Worm (Caenorhabditis elegans) whole organism, young adult: ENCODE measurements around the gene spe-51.

ENCODE experiments used
- B0019.2 ChIP-seq: fragments of 200-800 bp; sonication (Bioruptor generic); conservative IDR thresholded peaks from 2 replicates; pipeline ENCODE4 v1.3.6; 2022; ENCODE audit warnings: missing genetic modification reagents, missing genetic modification characterization, missing compliant biosample characterization
- B0035.1 ChIP-seq: sonication (generic microtip); optimal IDR thresholded peaks from 2 replicates; lab custom pipeline; 2016; ENCODE audit warnings: missing genetic modification characterization, mild to moderate bottlenecking, missing compliant biosample characterization, missing genotype, missing genetic modification reagents
- F22D6.2 ChIP-seq: sonication (generic microtip); optimal IDR thresholded peaks from 2 replicates; lab custom pipeline; 2016; ENCODE audit warnings: mild to moderate bottlenecking, missing genetic modification characterization, missing compliant biosample characterization
- F33H1.4 ChIP-seq: fragments of 200-800 bp; sonication (Bioruptor generic); IDR thresholded peaks from 2 replicates; pipeline ENCODE4 v1.3.6; 2022; ENCODE audit warnings: missing genetic modification reagents, missing genetic modification characterization, missing compliant biosample characterization
- F39B2.1 ChIP-seq: fragments of 200-800 bp; sonication (Bioruptor generic); IDR thresholded peaks from 2 replicates; pipeline ENCODE4 v1.3.6; 2022; ENCODE audit warnings: missing genetic modification reagents, missing genetic modification characterization, missing compliant biosample characterization
- F52B5.7 ChIP-seq: sonication (generic microtip); optimal IDR thresholded peaks from 2 replicates; lab custom pipeline; 2016; ENCODE audit warnings: mild to moderate bottlenecking, missing genetic modification characterization, missing compliant biosample characterization
- F57A8.1 ChIP-seq: fragments of 200-800 bp; sonication (Bioruptor generic); optimal IDR thresholded peaks from 2 replicates; lab custom pipeline; 2018; ENCODE audit warnings: mild to moderate bottlenecking, missing genetic modification characterization, moderate library complexity, missing compliant biosample characterization
- T07F8.4 ChIP-seq: sonication (generic microtip); optimal IDR thresholded peaks from 2 replicates; lab custom pipeline; 2016; ENCODE audit warnings: mild to moderate bottlenecking, missing genetic modification characterization, moderate library complexity, missing compliant biosample characterization
- Y53G8AR.9 ChIP-seq: fragments of 200-800 bp; sonication (Bioruptor generic); conservative IDR thresholded peaks from 2 replicates; pipeline ENCODE4 v1.3.6; 2022; ENCODE audit warnings: missing genetic modification reagents, missing genetic modification characterization, missing compliant biosample characterization
- Y56A3A.18 ChIP-seq: fragments of 200-800 bp; sonication (Bioruptor generic); IDR thresholded peaks from 2 replicates; pipeline ENCODE4 v1.3.6; 2022; ENCODE audit warnings: missing genetic modification reagents, missing genetic modification characterization, missing compliant biosample characterization
- athp-1 ChIP-seq: sonication (generic microtip); optimal IDR thresholded peaks from 2 replicates; lab custom pipeline; 2017; ENCODE audit warnings: mild to moderate bottlenecking, missing genetic modification characterization, missing compliant biosample characterization
- bed-2 ChIP-seq: fragments of 200-800 bp; sonication (Bioruptor generic); IDR thresholded peaks from 2 replicates; pipeline ENCODE4 v1.3.6; 2022; ENCODE audit warnings: missing genetic modification reagents, missing genetic modification characterization, missing compliant biosample characterization
- ceh-27 ChIP-seq: fragments of 200-800 bp; sonication (Bioruptor generic); optimal IDR thresholded peaks from 2 replicates; lab custom pipeline; 2018; ENCODE audit warnings: mild to moderate bottlenecking, missing genetic modification characterization, moderate library complexity, missing compliant biosample characterization
- dpl-1 ChIP-seq: fragments of 150-350 bp; optimal IDR thresholded peaks from 2 replicates; lab custom pipeline; 2014; ENCODE audit warnings: missing biosample characterization, missing genetic modification reagents, missing genetic modification characterization
- efl-1 ChIP-seq: fragments of 150-350 bp; optimal IDR thresholded peaks from 2 replicates; lab custom pipeline; 2014; ENCODE audit warnings: missing biosample characterization, missing genetic modification reagents, missing genetic modification characterization
- ets-4 ChIP-seq: fragments of 200-800 bp; sonication (Bioruptor generic); optimal IDR thresholded peaks from 2 replicates; lab custom pipeline; 2018; ENCODE audit warnings: mild to moderate bottlenecking, missing genetic modification characterization, missing compliant biosample characterization
- fkh-3 ChIP-seq: sonication (generic microtip); optimal IDR thresholded peaks from 2 replicates; lab custom pipeline; 2016; ENCODE audit warnings: mild to moderate bottlenecking, missing genetic modification characterization, missing compliant biosample characterization
- gei-17 ChIP-seq: fragments of 200-800 bp; sonication (Bioruptor generic); optimal IDR thresholded peaks from 2 replicates; lab custom pipeline; 2018; ENCODE audit warnings: mild to moderate bottlenecking, missing genetic modification characterization, missing compliant biosample characterization
- hrde-1 ChIP-seq: sonication (generic microtip); optimal IDR thresholded peaks from 2 replicates; lab custom pipeline; 2016; ENCODE audit warnings: missing genetic modification characterization, mild to moderate bottlenecking, missing compliant biosample characterization, moderate library complexity, missing genotype, missing genetic modification reagents, borderline replicate concordance
- hsf-1 ChIP-seq: fragments of 200-800 bp; sonication (Bioruptor generic); IDR thresholded peaks from 2 replicates; pipeline ENCODE4 v1.3.6; 2022; ENCODE audit warnings: missing genetic modification reagents, missing genetic modification characterization, missing compliant biosample characterization
- let-607 ChIP-seq, 2 experiments: fragments of 200-800 bp in 1 of 2; sonication (Bioruptor generic) in 1 of 2; sonication (generic microtip) in 1 of 2; optimal IDR thresholded peaks; 2 replicates each; lab custom pipeline; 2016 to 2018; ENCODE audit warnings: mild to moderate bottlenecking in 2 of 2, missing compliant biosample characterization in 2 of 2, missing genetic modification characterization in 2 of 2, moderate library complexity in 2 of 2, missing genotype in 1 of 2
- lin-35 ChIP-seq, 3 experiments: fragments of 150-350 bp in 2 of 3; sonication (generic microtip) in 1 of 3; optimal IDR thresholded peaks; 2 replicates each; lab custom pipeline; 2014 to 2018; ENCODE audit warnings: missing biosample characterization in 3 of 3, missing genetic modification characterization in 3 of 3, missing genetic modification reagents in 3 of 3
- lin-54 ChIP-seq: fragments of 200-800 bp; sonication (Bioruptor generic); optimal IDR thresholded peaks from 2 replicates; lab custom pipeline; 2018; ENCODE audit warnings: mild to moderate bottlenecking, missing genetic modification characterization, missing compliant biosample characterization
- lir-1 ChIP-seq: fragments of 200-800 bp; sonication (Bioruptor generic); conservative IDR thresholded peaks from 2 replicates; pipeline ENCODE4 v1.3.6; 2022; ENCODE audit warnings: missing genetic modification reagents, missing genetic modification characterization, missing compliant biosample characterization
- madf-10 ChIP-seq: sonication (generic microtip); optimal IDR thresholded peaks from 2 replicates; lab custom pipeline; 2016; ENCODE audit warnings: mild to moderate bottlenecking, missing genetic modification characterization, missing compliant biosample characterization
- madf-6 ChIP-seq: fragments of 200-800 bp; sonication (Bioruptor generic); IDR thresholded peaks from 2 replicates; pipeline ENCODE4 v1.3.6; 2022; ENCODE audit warnings: missing genetic modification reagents, missing genetic modification characterization, missing compliant biosample characterization
- mel-28 ChIP-seq: sonication (generic microtip); optimal IDR thresholded peaks from 2 replicates; lab custom pipeline; 2016; ENCODE audit warnings: borderline replicate concordance, mild to moderate bottlenecking, missing genetic modification characterization, missing compliant biosample characterization
- mes-4 ChIP-seq: sonication (generic microtip); optimal IDR thresholded peaks from 2 replicates; lab custom pipeline; 2016; ENCODE audit warnings: missing genotype, missing genetic modification characterization, missing compliant biosample characterization
- mxl-1 ChIP-seq: sonication (generic microtip); optimal IDR thresholded peaks from 2 replicates; lab custom pipeline; 2016; ENCODE audit warnings: missing genetic modification characterization, missing compliant biosample characterization
- nfya-1 ChIP-seq: sonication (generic microtip); optimal IDR thresholded peaks from 2 replicates; lab custom pipeline; 2017; ENCODE audit warnings: antibody characterized with exemption, missing compliant biosample characterization, missing genetic modification characterization, borderline replicate concordance; ENCODE audit not compliant: insufficient read depth
- nfya-2 ChIP-seq: fragments of 200-800 bp; sonication (Bioruptor generic); IDR thresholded peaks from 2 replicates; pipeline ENCODE4 v1.3.6; 2022; ENCODE audit warnings: missing genetic modification reagents, missing genetic modification characterization, missing compliant biosample characterization
- nfyb-1 ChIP-seq: fragments of 200-800 bp; sonication (Bioruptor generic); IDR thresholded peaks from 2 replicates; pipeline ENCODE4 v1.3.6; 2022; ENCODE audit warnings: missing genetic modification reagents, missing genetic modification characterization, missing compliant biosample characterization
- nhr-120 ChIP-seq: fragments of 200-800 bp; sonication (Bioruptor generic); IDR thresholded peaks from 2 replicates; pipeline ENCODE4 v1.3.6; 2022; ENCODE audit warnings: missing genetic modification characterization, missing compliant biosample characterization
- nhr-27 ChIP-seq: fragments of 200-800 bp; sonication (Bioruptor generic); optimal IDR thresholded peaks from 2 replicates; lab custom pipeline; 2018; ENCODE audit warnings: mild to moderate bottlenecking, missing genetic modification characterization, moderate library complexity, missing compliant biosample characterization
- nhr-80 ChIP-seq: sonication (generic microtip); optimal IDR thresholded peaks from 2 replicates; lab custom pipeline; 2016; ENCODE audit warnings: missing genetic modification characterization, missing compliant biosample characterization
- pha-4 ChIP-seq: fragments of 150-350 bp; sonication (generic microtip); optimal IDR thresholded peaks from 2 replicates; lab custom pipeline; 2014; ENCODE audit warnings: missing biosample characterization, missing genetic modification reagents, missing genetic modification characterization
- rcor-1 ChIP-seq: fragments of 200-800 bp; sonication (Bioruptor generic); IDR thresholded peaks from 2 replicates; pipeline ENCODE4 v1.3.6; 2022; ENCODE audit warnings: missing genetic modification reagents, missing genetic modification characterization, missing compliant biosample characterization
- rec-8 ChIP-seq, 2 experiments: sonication (generic microtip); optimal IDR thresholded peaks; 2 replicates each; lab custom pipeline; 2016; ENCODE audit warnings: mild to moderate bottlenecking in 2 of 2, missing genetic modification characterization in 2 of 2, missing genetic modification reagents in 2 of 2, missing genotype in 2 of 2, missing biosample characterization in 1 of 2, missing compliant biosample characterization in 1 of 2, moderate library complexity in 1 of 2
- sdz-38 ChIP-seq: sonication (generic microtip); optimal IDR thresholded peaks from 2 replicates; lab custom pipeline; 2016; ENCODE audit warnings: missing genotype, missing genetic modification characterization, missing compliant biosample characterization
- sea-2 ChIP-seq: fragments of 200-800 bp; sonication (Bioruptor generic); IDR thresholded peaks from 2 replicates; pipeline ENCODE4 v1.3.6; 2022; ENCODE audit warnings: missing genetic modification characterization, missing compliant biosample characterization
- snpc-1.3 ChIP-seq: sonication (generic microtip); optimal IDR thresholded peaks from 2 replicates; lab custom pipeline; 2017; ENCODE audit warnings: missing genetic modification characterization, mild to moderate bottlenecking, missing compliant biosample characterization, antibody characterized with exemption, moderate library complexity, missing genotype, missing genetic modification reagents; ENCODE audit not compliant: insufficient read depth
- snpc-3.4 ChIP-seq: sonication (generic microtip); optimal IDR thresholded peaks from 2 replicates; lab custom pipeline; 2017; ENCODE audit warnings: missing genetic modification characterization, mild to moderate bottlenecking, missing compliant biosample characterization, antibody characterized with exemption, moderate library complexity, missing genotype, missing genetic modification reagents
- somi-1 ChIP-seq: fragments of 200-800 bp; sonication (Bioruptor generic); optimal IDR thresholded peaks from 2 replicates; lab custom pipeline; 2018; ENCODE audit warnings: mild to moderate bottlenecking, missing genetic modification characterization, missing compliant biosample characterization
- tbx-9 ChIP-seq: sonication (generic microtip); optimal IDR thresholded peaks from 2 replicates; lab custom pipeline; 2016; ENCODE audit warnings: borderline replicate concordance, missing genetic modification characterization, inconsistent platforms, missing compliant biosample characterization
- unc-62 ChIP-seq: fragments of 150-350 bp; optimal IDR thresholded peaks from 2 replicates; lab custom pipeline; 2014; ENCODE audit warnings: missing biosample characterization, missing genetic modification reagents, missing genetic modification characterization
- zim-3 ChIP-seq: sonication (generic microtip); optimal IDR thresholded peaks from 2 replicates; lab custom pipeline; 2017; ENCODE audit warnings: mild to moderate bottlenecking, missing genetic modification characterization, moderate library complexity, missing compliant biosample characterization
- ztf-26 ChIP-seq: sonication (generic microtip); optimal IDR thresholded peaks from 2 replicates; lab custom pipeline; 2017; ENCODE audit warnings: missing genetic modification characterization, missing compliant biosample characterization
- ztf-28 ChIP-seq: fragments of 200-800 bp; sonication (Bioruptor generic); IDR thresholded peaks from 2 replicates; pipeline ENCODE4 v1.3.6; 2022; ENCODE audit warnings: missing genetic modification reagents, missing genetic modification characterization, missing compliant biosample characterization

The spe-51 gene

DNA sequence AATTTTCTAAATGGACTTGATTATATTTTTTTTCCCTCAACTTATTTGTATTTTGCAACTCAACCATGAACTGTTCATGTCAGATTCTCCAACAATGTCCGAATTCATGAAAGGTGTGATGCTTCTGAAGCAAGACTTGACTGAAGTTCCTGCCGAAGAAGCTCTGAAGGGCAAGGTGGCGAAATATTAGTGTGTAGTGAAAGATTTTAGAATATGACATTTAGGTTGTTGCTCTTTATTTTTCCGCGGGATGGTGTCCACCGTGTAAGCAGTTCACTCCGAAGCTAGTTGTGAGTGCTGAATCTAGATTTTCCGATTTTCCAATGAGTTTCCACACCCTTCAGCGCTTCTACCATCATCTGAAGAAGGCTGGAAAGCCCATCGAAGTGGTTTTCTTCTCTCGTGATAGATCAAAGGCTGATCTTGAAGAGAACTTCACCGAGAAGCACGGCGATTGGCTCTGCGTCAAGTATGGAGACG is 40.2 kb upstream of the spe-51 start, which contains the start of gene F29B9.5:
Gene F29B9.5, plus strand, starts transcription at position 51 of the 480 bp plus-strand sequence.
- no peak for TF ChIP-seq rec-8 (tag; optimal IDR thresholded peaks at IDR 0.05; lab: Kevin White, UChicago)
- no peak for TF ChIP-seq ets-4 (GFP tag; lab: Kevin White, UChicago)
- no peak for TF ChIP-seq B0019.2
- no peak for TF ChIP-seq lir-1 (GFP tag; lab: Robert Waterston, UW)
- TF ChIP-seq fkh-3, result peak; percentile 47
- TF ChIP-seq lin-35 (GFP tag; optimal IDR thresholded peaks at IDR 0.05; lab: Kevin White, UChicago), result no peak
- TF ChIP-seq snpc-1.3, result no peak
- TF ChIP-seq nfyb-1, result 0 out of 2 replicates have a peak, but pooled peaks have one; percentile 54
- TF ChIP-seq nhr-27 (tag; lab: Kevin White, UChicago), result no peak
- no peak for TF ChIP-seq mxl-1
- no peak for TF ChIP-seq B0035.1 (tag; lab: Kevin White, UChicago)
- TF ChIP-seq ztf-28 (GFP tag; lab: Robert Waterston, UW), result no peak
- TF ChIP-seq hsf-1 (GFP tag; lab: Robert Waterston, UW), result peak; percentile 77
- no peak for TF ChIP-seq madf-10 (tag; lab: Kevin White, UChicago)
- no peak for TF ChIP-seq efl-1 (GFP tag; lab: Kevin White, UChicago)
- TF ChIP-seq nhr-80 (tag; lab: Kevin White, UChicago), result no peak
- TF ChIP-seq ceh-27 (GFP tag; lab: Kevin White, UChicago), result no peak
- TF ChIP-seq gei-17 (GFP tag; lab: Kevin White, UChicago), result no peak
- no peak for TF ChIP-seq bed-2 (GFP tag; lab: Robert Waterston, UW)
- no peak for TF ChIP-seq let-607 (tag; optimal IDR thresholded peaks at IDR 0.05; lab: Kevin White, UChicago)
- TF ChIP-seq hrde-1 (tag; lab: Kevin White, UChicago), result no peak
- peak; percentile 42 for TF ChIP-seq F52B5.7 (tag; lab: Kevin White, UChicago)
- peak; percentile 36; the same call in 1 of the 2 replicates for TF ChIP-seq Y56A3A.18 (GFP tag; lab: Robert Waterston, UW)
- peak; percentile 26 for TF ChIP-seq F33H1.4
- no peak for TF ChIP-seq F22D6.2 (tag; lab: Kevin White, UChicago)
- TF ChIP-seq nfya-1, result no peak
- TF ChIP-seq ztf-26 (tag; lab: Kevin White, UChicago), result no peak
- TF ChIP-seq T07F8.4, result peak; percentile 18
- TF ChIP-seq snpc-3.4 (tag; lab: Kevin White, UChicago), result peak; percentile 41
- TF ChIP-seq nfya-2 (GFP tag; lab: Robert Waterston, UW), result 0 out of 2 replicates have a peak, but pooled peaks have one; percentile 22
- TF ChIP-seq tbx-9 (tag; lab: Kevin White, UChicago), result no peak
- no peak for TF ChIP-seq mes-4 (tag; lab: Kevin White, UChicago)
- no peak for TF ChIP-seq mel-28 (tag; lab: Kevin White, UChicago)
- TF ChIP-seq pha-4 (tag; lab: Kevin White, UChicago), result no peak
- no peak for TF ChIP-seq F57A8.1 (GFP tag; lab: Kevin White, UChicago)
- no peak for TF ChIP-seq unc-62 (GFP tag; lab: Kevin White, UChicago)
- no peak for TF ChIP-seq sdz-38 (tag; lab: Kevin White, UChicago)
- TF ChIP-seq Y53G8AR.9, result peak; percentile 80
- no peak for TF ChIP-seq athp-1 (tag; lab: Kevin White, UChicago)
- peak; percentile 9; the same call in 1 of the 2 replicates for TF ChIP-seq F39B2.1
- TF ChIP-seq somi-1 (GFP tag; lab: Kevin White, UChicago), result no peak
- no peak for TF ChIP-seq dpl-1 (GFP tag; lab: Kevin White, UChicago)
- peak; percentile 13 for TF ChIP-seq zim-3
- no peak for TF ChIP-seq nhr-120 (GFP tag; lab: Robert Waterston, UW)
- no peak for TF ChIP-seq lin-54 (GFP tag; lab: Kevin White, UChicago)
- no peak for TF ChIP-seq sea-2
- TF ChIP-seq madf-6 (GFP tag; lab: Robert Waterston, UW), result peak; percentile 68
- 0 out of 2 replicates have a peak, but pooled peaks have one; percentile 19 for TF ChIP-seq rcor-1 (GFP tag; lab: Robert Waterston, UW)
